Worm (Caenorhabditis elegans) whole organism, early embryonic: Measurements from ENCODE around the gene C06A12.19.

Experiments used
- ama-1 ChIP-seq: fragments of 150-350 bp; optimal IDR thresholded peaks from 2 replicates; lab custom pipeline; 2014
- ceh-13 ChIP-seq: fragments of 200-800 bp; sonication (Bioruptor generic); optimal IDR thresholded peaks from 2 replicates; lab custom pipeline; 2018; ENCODE audit warnings: mild to moderate bottlenecking, missing genetic modification characterization, missing compliant biosample characterization
- ceh-36 ChIP-seq: sonication (generic microtip); optimal IDR thresholded peaks from 2 replicates; lab custom pipeline; 2016; ENCODE audit warnings: missing genetic modification characterization, inconsistent platforms, missing compliant biosample characterization
- ets-7 ChIP-seq: sonication (generic microtip); optimal IDR thresholded peaks from 2 replicates; lab custom pipeline; 2016; ENCODE audit warnings: missing genotype, missing genetic modification characterization, missing compliant biosample characterization
- flt-1 ChIP-seq: fragments of 200-800 bp; sonication (Bioruptor generic); IDR thresholded peaks from 2 replicates; pipeline ENCODE4 v1.3.6; 2022; ENCODE audit warnings: missing genetic modification characterization, missing compliant biosample characterization
- hmbx-1 ChIP-seq: sonication (generic microtip); optimal IDR thresholded peaks from 2 replicates; lab custom pipeline; 2016; ENCODE audit warnings: mild to moderate bottlenecking, missing genetic modification characterization, missing compliant biosample characterization
- pes-1 ChIP-seq: fragments of 200-800 bp; sonication (Bioruptor generic); IDR thresholded peaks from 2 replicates; pipeline ENCODE4 v1.3.6; 2022; ENCODE audit warnings: missing genetic modification reagents, missing genetic modification characterization, missing compliant biosample characterization
- scrt-1 ChIP-seq: fragments of 200-800 bp; sonication (Bioruptor generic); IDR thresholded peaks from 2 replicates; pipeline ENCODE4 v1.3.6; 2022; ENCODE audit warnings: missing genetic modification characterization, missing compliant biosample characterization
- sea-1 ChIP-seq: fragments of 200-800 bp; sonication (Bioruptor generic); conservative IDR thresholded peaks from 2 replicates; pipeline ENCODE4 v1.3.6; 2022; ENCODE audit warnings: missing genetic modification characterization, missing compliant biosample characterization
- tra-4 ChIP-seq: sonication (generic microtip); optimal IDR thresholded peaks from 2 replicates; lab custom pipeline; 2017; ENCODE audit warnings: missing genetic modification characterization, missing compliant biosample characterization

DNA sequence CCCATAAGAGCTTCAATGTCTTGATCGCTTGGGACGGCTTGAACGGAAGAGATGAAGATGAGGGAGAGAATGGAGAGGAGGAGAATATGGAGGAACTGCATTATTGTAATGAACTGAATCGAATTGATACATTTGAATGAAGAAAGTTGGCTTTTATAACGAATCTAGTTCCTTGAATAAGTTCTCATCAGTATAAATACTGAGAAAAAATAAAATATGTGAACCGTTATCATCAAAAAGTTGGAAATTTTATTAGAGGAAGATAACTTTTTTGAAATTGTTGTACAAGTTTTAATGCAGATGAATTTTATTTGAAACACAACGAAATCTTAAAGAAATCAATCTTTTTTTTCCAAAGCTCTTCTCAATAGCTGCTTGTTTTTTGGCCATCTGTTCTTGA lies 32.9 kb downstream of the C06A12.19 start, which contains the start of gene T02D1.7:
- TF ChIP-seq ceh-36 (tag; lab: Kevin White, UChicago) (no peak), ets-7 (tag; lab: Kevin White, UChicago) (no peak), ama-1 (lab: Kevin White, UChicago) (no peak), tra-4 (tag; lab: Kevin White, UChicago) (no peak), sea-1 (GFP tag; lab: Robert Waterston, UW) (no peak), flt-1 (GFP tag; lab: Robert Waterston, UW) (no peak), hmbx-1 (tag; lab: Kevin White, UChicago) (no peak), ceh-13 (GFP tag; lab: Kevin White, UChicago) (no peak), scrt-1 (no peak), pes-1 (GFP tag; lab: Robert Waterston, UW) (no peak)
